Worm (Caenorhabditis elegans): Measurements from ENCODE around the gene srx-14.

srx-14 gene

DNA sequence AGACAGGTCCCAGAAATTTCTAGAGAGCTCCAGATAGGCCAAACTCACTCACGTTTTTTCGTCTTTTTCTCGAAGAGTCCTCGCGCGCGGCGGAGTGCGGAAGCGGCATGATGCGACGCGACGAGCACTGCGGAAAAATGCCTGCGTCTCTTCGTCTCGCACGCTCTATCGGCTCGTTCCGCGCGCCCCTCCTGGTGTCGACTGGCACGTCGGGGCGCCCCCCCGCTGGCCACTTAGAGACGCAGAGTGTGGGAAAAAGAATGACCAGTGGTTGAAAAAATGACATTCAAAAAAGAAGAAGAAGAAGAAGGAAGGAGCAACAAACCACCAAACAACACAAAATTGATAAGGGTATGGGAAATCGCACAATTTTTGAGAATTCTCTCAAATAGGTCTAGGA lies 46.1 kb downstream of the srx-14 start, which contains the start of gene znf-782:
TSS of gene znf-782 (minus strand) at position 96 of the 400 bp plus-strand sequence.
- TF ChIP-seq dao-5 (tag; optimal IDR thresholded peaks at IDR 0.05) (no peak), him-1 (tag; optimal IDR thresholded peaks at IDR 0.05) (no peak), W03F9.2 (tag; optimal IDR thresholded peaks at IDR 0.05) (no peak)

DNA sequence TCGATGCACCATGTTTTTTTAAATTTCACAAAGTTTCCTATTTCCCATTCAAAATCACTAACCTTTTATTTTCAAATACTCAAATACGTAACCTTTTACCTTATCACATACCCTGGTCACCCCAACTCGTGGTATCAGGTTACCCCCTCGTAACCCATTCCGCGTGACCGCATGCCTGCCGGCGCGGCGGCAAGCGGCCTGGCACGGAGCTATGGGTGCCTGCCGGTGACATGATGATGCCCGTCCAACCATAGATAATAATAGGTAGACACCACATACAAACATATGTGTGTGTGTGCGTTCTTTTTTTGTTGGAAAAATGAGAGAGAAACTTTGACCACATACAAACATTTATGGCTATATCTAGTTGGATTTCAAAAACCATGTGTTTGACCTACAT lies 48.0 kb downstream of the srx-14 start:
- TF ChIP-seq W03F9.2 (tag; optimal IDR thresholded peaks at IDR 0.05) (no peak), him-1 (tag; optimal IDR thresholded peaks at IDR 0.05) (no peak), dao-5 (tag; optimal IDR thresholded peaks at IDR 0.05) (no peak)

DNA sequence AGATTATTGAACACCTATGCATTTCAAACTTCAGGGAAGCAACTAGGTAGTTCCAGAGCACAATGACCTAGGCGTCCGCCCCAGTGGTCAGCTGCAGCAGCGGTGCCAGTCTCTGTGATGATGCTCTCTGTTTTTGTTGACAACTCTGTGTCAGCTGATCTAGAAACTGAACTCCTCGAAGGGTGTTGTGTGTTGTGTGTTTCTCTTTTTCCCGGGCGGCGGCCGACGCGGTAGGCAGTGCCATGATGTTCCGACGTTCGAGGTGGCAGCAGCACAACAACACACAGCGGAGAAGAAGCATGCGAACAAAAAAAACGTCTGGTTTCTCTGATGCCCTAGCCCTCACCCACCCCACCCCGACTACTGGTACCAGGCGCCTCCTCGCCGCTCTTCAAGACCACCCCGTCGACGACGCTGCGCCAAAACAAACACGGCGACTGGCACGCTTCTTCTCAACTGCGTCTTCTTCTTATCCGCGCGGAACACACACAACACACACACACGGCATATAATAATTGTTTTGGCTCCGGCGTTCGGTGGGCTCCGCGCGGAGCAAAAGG lies 49.2 kb downstream of the srx-14 start:
- TF ChIP-seq dao-5 (tag; optimal IDR thresholded peaks at IDR 0.05) (no peak), him-1 (tag; optimal IDR thresholded peaks at IDR 0.05) (no peak)

ce11 chrIV:1063058-1063457 lies 50.5 kb downstream of the srx-14 start:
- TF ChIP-seq him-1 (tag; optimal IDR thresholded peaks at IDR 0.05) = no peak
- TF ChIP-seq W03F9.2 (tag; optimal IDR thresholded peaks at IDR 0.05) = no peak
- TF ChIP-seq dao-5 (tag; optimal IDR thresholded peaks at IDR 0.05) = no peak

Measured in whole organism, L4/young adult.